Fruit fly (Drosophila melanogaster) whole organism, wandering third instar larva: ENCODE data around the gene CG13449.

Source experiments
- Abd-B ChIP-seq: fragments of >200 bp; optimal IDR thresholded peaks from 2 replicates; lab custom pipeline; 2017; ENCODE audit warnings: missing biosample characterization, missing genetic modification characterization
- CG32264 ChIP-seq: fragments of 200-800 bp; sonication (Bioruptor generic); optimal IDR thresholded peaks from 2 replicates; lab custom pipeline; 2016; ENCODE audit warnings: missing biosample characterization, missing genetic modification characterization
- CG9705 ChIP-seq: fragments of 200-800 bp; sonication (Bioruptor generic); optimal IDR thresholded peaks from 2 replicates; lab custom pipeline; 2018; ENCODE audit warnings: missing biosample characterization, mild to moderate bottlenecking, missing genetic modification characterization
- CrebA ChIP-seq: fragments of 200-800 bp; sonication (Bioruptor generic); optimal IDR thresholded peaks from 2 replicates; lab custom pipeline; 2016; ENCODE audit warnings: missing biosample characterization, mild to moderate bottlenecking, missing genetic modification characterization, borderline replicate concordance
- Dfd ChIP-seq: fragments of >200 bp; optimal IDR thresholded peaks from 2 replicates; lab custom pipeline; 2017; ENCODE audit warnings: missing biosample characterization, missing genetic modification characterization
- Dif ChIP-seq: fragments of 200-275, 200-300 bp; sonication (Bioruptor generic); optimal IDR thresholded peaks from 2 replicates; lab custom pipeline; 2018; ENCODE audit warnings: missing biosample characterization, missing genetic modification characterization; ENCODE audit not compliant: partially characterized antibody
- GATAd ChIP-seq: sonication (Bioruptor generic); optimal IDR thresholded peaks from 2 replicates; lab custom pipeline; 2016; ENCODE audit warnings: missing biosample characterization, missing genetic modification characterization
- HLH106 ChIP-seq: fragments of 200-800 bp; optimal IDR thresholded peaks from 3 replicates; lab custom pipeline; 2019; ENCODE audit warnings: missing biosample characterization, mild to moderate bottlenecking, missing genetic modification characterization, moderate library complexity
- Hnf4 ChIP-seq: fragments of 200-800 bp; sonication (Bioruptor generic); optimal IDR thresholded peaks from 2 replicates; lab custom pipeline; 2016; ENCODE audit warnings: missing biosample characterization, mild to moderate bottlenecking, missing genetic modification characterization
- Hr78 ChIP-seq: fragments of >200 bp; optimal IDR thresholded peaks from 2 replicates; lab custom pipeline; 2017; ENCODE audit warnings: missing biosample characterization, missing genetic modification characterization
- Hr83 ChIP-seq: fragments of 200-300 bp; sonication (Bioruptor generic); optimal IDR thresholded peaks from 2 replicates; lab custom pipeline; 2016; ENCODE audit warnings: missing biosample characterization, mild to moderate bottlenecking, missing genetic modification characterization, moderate library complexity; ENCODE audit not compliant: poor library complexity, severe bottlenecking
- Jra ChIP-seq: sonication (Bioruptor generic); optimal IDR thresholded peaks from 2 replicates; lab custom pipeline; 2016; ENCODE audit warnings: missing biosample characterization, missing genetic modification characterization
- Mio ChIP-seq: sonication (Bioruptor generic); optimal IDR thresholded peaks from 2 replicates; lab custom pipeline; 2016; ENCODE audit warnings: missing biosample characterization, missing genetic modification characterization
- Myc ChIP-seq: fragments of >200 bp; optimal IDR thresholded peaks from 2 replicates; lab custom pipeline; 2017
- N ChIP-seq: fragments of >200 bp; optimal IDR thresholded peaks from 2 replicates; lab custom pipeline; 2018; ENCODE audit warnings: missing biosample characterization, missing external identifiers, missing genetic modification characterization
- OdsH ChIP-seq: fragments of 200-800 bp; sonication (Bioruptor generic); optimal IDR thresholded peaks from 2 replicates; lab custom pipeline; 2016; ENCODE audit warnings: missing biosample characterization, mild to moderate bottlenecking, missing genetic modification characterization
- Rel ChIP-seq, 2 experiments: fragments of 200-800 bp; sonication (Bioruptor generic) in 1 of 2; optimal IDR thresholded peaks; 2 replicates in 1 of 2; 3 replicates in 1 of 2; lab custom pipeline; 2016 to 2019; ENCODE audit warnings: mild to moderate bottlenecking in 2 of 2, missing biosample characterization in 2 of 2, missing genetic modification characterization in 2 of 2, moderate library complexity in 1 of 2
- Sp1 ChIP-seq: fragments of 200-800 bp; sonication (Bioruptor generic); optimal IDR thresholded peaks from 3 replicates; lab custom pipeline; 2019; ENCODE audit warnings: missing biosample characterization, mild to moderate bottlenecking, missing genetic modification characterization, moderate library complexity
- Vsx2 ChIP-seq: fragments of 200-300, 225-300 bp; sonication (Bioruptor generic); optimal IDR thresholded peaks from 2 replicates; lab custom pipeline; 2018; ENCODE audit warnings: missing biosample characterization, missing genetic modification characterization; ENCODE audit not compliant: partially characterized antibody
- br ChIP-seq: fragments of 200-800 bp; sonication (Bioruptor generic); optimal IDR thresholded peaks from 2 replicates; lab custom pipeline; 2016; ENCODE audit warnings: missing biosample characterization, missing genetic modification characterization
- brk ChIP-seq: fragments of 200-800 bp; sonication (Bioruptor generic); optimal IDR thresholded peaks from 2 replicates; lab custom pipeline; 2016; ENCODE audit warnings: missing biosample characterization, mild to moderate bottlenecking, missing genetic modification characterization
- dl ChIP-seq, 2 experiments: fragments of 175-275, 200-275 bp in 1 of 2; fragments of 200-275 bp in 1 of 2; sonication (Bioruptor generic); optimal IDR thresholded peaks; lab custom pipeline; 2018; ENCODE audit warnings: mild to moderate bottlenecking in 2 of 2, missing biosample characterization in 2 of 2, missing genetic modification characterization in 2 of 2, moderate library complexity in 2 of 2; ENCODE audit not compliant: partially characterized antibody in 2 of 2, insufficient read depth in 1 of 2
- dmrt93B ChIP-seq: fragments of 200-800 bp; sonication (Bioruptor generic); optimal IDR thresholded peaks from 2 replicates; lab custom pipeline; 2018; ENCODE audit warnings: missing biosample characterization, mild to moderate bottlenecking, missing genetic modification characterization
- dsf ChIP-seq: sonication (Bioruptor generic); optimal IDR thresholded peaks from 2 replicates; lab custom pipeline; 2016; ENCODE audit warnings: missing biosample characterization, missing genetic modification characterization, borderline replicate concordance
- ey ChIP-seq: fragments of 200-800 bp; sonication (Bioruptor generic); optimal IDR thresholded peaks from 2 replicates; lab custom pipeline; 2016; ENCODE audit warnings: missing biosample characterization, missing genetic modification characterization
- foxo ChIP-seq, 2 experiments: fragments of 200-800 bp; sonication (Bioruptor generic); optimal IDR thresholded peaks; 2 replicates in 1 of 2; 3 replicates in 1 of 2; lab custom pipeline; 2016 to 2017; ENCODE audit warnings: missing biosample characterization in 2 of 2, missing genetic modification characterization in 2 of 2
- fru ChIP-seq: fragments of 200-800 bp; sonication (Bioruptor generic); optimal IDR thresholded peaks from 3 replicates; lab custom pipeline; 2016; ENCODE audit warnings: missing biosample characterization, mild to moderate bottlenecking, missing genetic modification characterization
- h ChIP-seq: fragments of 200-800 bp; sonication (Bioruptor generic); optimal IDR thresholded peaks from 3 replicates; lab custom pipeline; 2016; ENCODE audit warnings: missing biosample characterization, mild to moderate bottlenecking, missing genetic modification characterization
- jim ChIP-seq: fragments of 175-275, 200-325 bp; sonication (Bioruptor generic); optimal IDR thresholded peaks from 2 replicates; lab custom pipeline; 2016; ENCODE audit warnings: missing biosample characterization, mild to moderate bottlenecking, missing genetic modification characterization
- lola ChIP-seq: fragments of >200 bp; optimal IDR thresholded peaks from 2 replicates; lab custom pipeline; 2017; ENCODE audit warnings: missing biosample characterization, missing genetic modification characterization
- pan ChIP-seq: fragments of >200 bp; optimal IDR thresholded peaks from 2 replicates; lab custom pipeline; 2017
- psq ChIP-seq: fragments of 200-800 bp; sonication (Bioruptor generic); optimal IDR thresholded peaks from 3 replicates; lab custom pipeline; 2017; ENCODE audit warnings: missing biosample characterization, mild to moderate bottlenecking, missing genetic modification characterization, moderate library complexity
- rgr ChIP-seq: fragments of 200-800 bp; sonication (Bioruptor generic); optimal IDR thresholded peaks from 3 replicates; lab custom pipeline; 2016; ENCODE audit warnings: missing biosample characterization, mild to moderate bottlenecking, missing genetic modification characterization
- sage ChIP-seq: fragments of 200-800 bp; sonication (Bioruptor generic); optimal IDR thresholded peaks from 2 replicates; lab custom pipeline; 2016; ENCODE audit warnings: missing biosample characterization, mild to moderate bottlenecking, missing genetic modification characterization
- sv ChIP-seq: fragments of 200-800 bp; sonication (Bioruptor generic); optimal IDR thresholded peaks from 3 replicates; lab custom pipeline; 2016; ENCODE audit warnings: missing biosample characterization, missing genetic modification characterization
- tai ChIP-seq: sonication (Bioruptor generic); optimal IDR thresholded peaks from 2 replicates; lab custom pipeline; 2016; ENCODE audit warnings: missing biosample characterization, missing genetic modification characterization
- usp ChIP-seq: fragments of >200 bp; optimal IDR thresholded peaks from 2 replicates; lab custom pipeline; 2017; ENCODE audit warnings: missing biosample characterization, missing genetic modification characterization
- woc ChIP-seq: sonication (Bioruptor generic); optimal IDR thresholded peaks from 2 replicates; lab custom pipeline; 2016; ENCODE audit warnings: missing biosample characterization, mild to moderate bottlenecking, missing genetic modification characterization

The CG13449 gene

DNA sequence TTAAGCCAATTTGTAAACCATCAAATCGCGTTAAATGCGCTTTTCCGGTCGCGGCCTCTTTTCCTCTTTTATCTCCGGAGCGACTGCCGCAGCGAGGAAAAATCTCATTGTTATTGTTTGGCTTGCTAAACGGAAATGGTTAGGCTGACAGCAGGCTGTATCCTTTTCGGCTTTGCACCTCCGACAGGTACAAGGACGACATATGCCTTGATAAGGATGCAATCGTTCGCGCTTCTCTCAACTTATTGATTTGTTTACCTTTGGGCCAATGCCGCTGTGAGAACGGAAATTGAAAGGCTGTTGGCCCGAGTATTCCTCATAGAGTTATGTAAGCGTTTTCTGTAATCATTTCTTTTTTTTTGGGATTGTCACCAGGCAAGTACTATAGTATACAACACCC lies 25.9 kb upstream of the CG13449 start:
- TF ChIP-seq jim (GFP tag; lab: Kevin White, UChicago) (no peak), rgr (no peak), pan (lab: Kevin White, UChicago) (no peak), OdsH (GFP tag; lab: Kevin White, UChicago) (no peak), usp (GFP tag; lab: Kevin White, UChicago) (no peak), h (GFP tag; lab: Kevin White, UChicago) (no peak), Jra (GFP tag; lab: Kevin White, UChicago) (no peak), dmrt93B (GFP tag; lab: Kevin White, UChicago) (no peak), Vsx2 (GFP tag; lab: Kevin White, UChicago) (no peak), ey (no peak), dsf (no peak), N (GFP tag; lab: Kevin White, UChicago) (no peak), sv (GFP tag; lab: Kevin White, UChicago) (no peak), Sp1 (GFP tag; lab: Kevin White, UChicago) (no peak)

DNA sequence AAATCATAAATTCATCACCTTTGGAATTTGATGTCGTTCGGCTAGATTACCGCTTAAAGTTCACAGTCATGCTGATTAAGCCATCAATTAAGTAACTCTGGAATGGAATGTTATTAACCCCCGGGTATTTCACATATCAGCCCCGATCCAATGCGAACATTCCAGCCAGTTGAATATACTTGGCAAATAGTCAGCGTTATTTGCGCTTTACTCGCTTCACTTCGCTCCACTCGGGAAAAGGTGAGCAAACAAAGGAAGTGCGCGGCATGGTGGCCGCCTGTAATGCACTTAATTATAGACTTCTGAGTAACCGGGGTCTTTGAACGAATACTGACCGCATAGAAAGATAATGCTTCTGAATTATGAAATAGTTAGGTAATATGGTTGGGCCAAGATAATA lies 25.0 kb upstream of the CG13449 start:
- TF ChIP-seq br (GFP tag; lab: Kevin White, UChicago): peak; percentile 39
- peak; percentile 92 for TF ChIP-seq Hr83 (GFP tag; lab: Kevin White, UChicago)
- no peak for TF ChIP-seq usp (GFP tag; lab: Kevin White, UChicago)
- TF ChIP-seq dl (GFP tag; optimal IDR thresholded peaks at IDR 0.05; lab: Kevin White, UChicago; ENCODE audit: insufficient read depth in 1 of 2, partially characterized antibody in 2 of 2): no peak
- TF ChIP-seq brk (GFP tag; lab: Kevin White, UChicago): peak; percentile 22
- TF ChIP-seq h (GFP tag; lab: Kevin White, UChicago): peak; percentile 76
- no peak for TF ChIP-seq GATAd (GFP tag; lab: Kevin White, UChicago)
- no peak for TF ChIP-seq Abd-B (GFP tag; lab: Kevin White, UChicago)
- TF ChIP-seq dsf: no peak
- TF ChIP-seq Jra (GFP tag; lab: Kevin White, UChicago): peak; percentile 11
- TF ChIP-seq Dif (GFP tag; lab: Kevin White, UChicago): no peak
- no peak for TF ChIP-seq Myc (lab: Kevin White, UChicago)
- TF ChIP-seq CG32264: no peak
- TF ChIP-seq psq (GFP tag; lab: Kevin White, UChicago): no peak
- no peak for TF ChIP-seq Vsx2 (GFP tag; lab: Kevin White, UChicago)
- TF ChIP-seq dmrt93B (GFP tag; lab: Kevin White, UChicago): no peak
- no peak for TF ChIP-seq Dfd (GFP tag; lab: Kevin White, UChicago)
- no peak for TF ChIP-seq ey
- peak; percentile 35 for TF ChIP-seq tai
- TF ChIP-seq OdsH (GFP tag; lab: Kevin White, UChicago): peak; percentile 48
- TF ChIP-seq CG9705 (GFP tag; lab: Kevin White, UChicago): no peak
- TF ChIP-seq rgr: peak; percentile 65
- TF ChIP-seq Rel (GFP tag; optimal IDR thresholded peaks at IDR 0.05; lab: Kevin White, UChicago): no peak
- peak; percentile 42 for TF ChIP-seq Rel (tag; optimal IDR thresholded peaks at IDR 0.05; lab: Kevin White, UChicago)
- TF ChIP-seq Hnf4 (GFP tag; lab: Kevin White, UChicago): peak; percentile 49
- TF ChIP-seq woc (GFP tag; lab: Kevin White, UChicago): no peak
- TF ChIP-seq jim (GFP tag; lab: Kevin White, UChicago): peak; percentile 11
- peak; percentile 47 for TF ChIP-seq fru
- TF ChIP-seq Sp1 (GFP tag; lab: Kevin White, UChicago): no peak
- peak in 1 of 2 experiments; percentile 21 for TF ChIP-seq foxo (GFP tag; optimal IDR thresholded peaks at IDR 0.05; lab: Kevin White, UChicago)
- TF ChIP-seq sage: no peak
- TF ChIP-seq pan (lab: Kevin White, UChicago): no peak
- TF ChIP-seq Hr78 (GFP tag; lab: Kevin White, UChicago): no peak
- TF ChIP-seq Mio: no peak
- no peak for TF ChIP-seq lola (GFP tag; lab: Kevin White, UChicago)
- no peak for TF ChIP-seq HLH106 (tag; lab: Kevin White, UChicago)
- no peak for TF ChIP-seq sv (GFP tag; lab: Kevin White, UChicago)
- TF ChIP-seq N (GFP tag; lab: Kevin White, UChicago): no peak
- TF ChIP-seq CrebA (GFP tag; lab: Kevin White, UChicago): no peak
